Worm (Caenorhabditis elegans) whole organism, L4 larva: ENCODE data around the gene F01D5.3.

ENCODE experiments used
- F44E2.7 ChIP-seq: fragments of 200-800 bp; sonication (Bioruptor generic); IDR thresholded peaks from 2 replicates; pipeline ENCODE4 v2.1.2; 2022; ENCODE audit warnings: missing genetic modification characterization, missing compliant biosample characterization
- F49E8.2 ChIP-seq: sonication (generic microtip); optimal IDR thresholded peaks from 2 replicates; lab custom pipeline; 2016; ENCODE audit warnings: missing compliant biosample characterization, mild to moderate bottlenecking, missing genetic modification characterization, borderline replicate concordance
- R02D3.7 ChIP-seq: fragments of 150-350 bp; sonication (generic microtip); optimal IDR thresholded peaks from 3 replicates; lab custom pipeline; 2014; ENCODE audit warnings: missing biosample characterization, missing genetic modification characterization
- ZK337.2 ChIP-seq: fragments of 200-800 bp; sonication (Bioruptor generic); IDR thresholded peaks from 2 replicates; pipeline ENCODE4 v1.3.6; 2022; ENCODE audit warnings: missing genetic modification reagents, missing genetic modification characterization, missing compliant biosample characterization
- aha-1 ChIP-seq: fragments of 150-350 bp; peaks from one replicate; lab custom pipeline; 2014; ENCODE audit warnings: missing biosample characterization, missing genetic modification characterization
- aly-2 ChIP-seq: sonication (generic microtip); optimal IDR thresholded peaks from 2 replicates; lab custom pipeline; 2018; ENCODE audit warnings: missing biosample characterization, missing genetic modification characterization
- ceh-28 ChIP-seq: fragments of 150-350 bp; optimal IDR thresholded peaks from 2 replicates; lab custom pipeline; 2014; ENCODE audit warnings: missing biosample characterization, missing genetic modification reagents, missing genetic modification characterization
- ceh-44 ChIP-seq: fragments of 200-800 bp; sonication (Bioruptor generic); IDR thresholded peaks from 2 replicates; pipeline ENCODE4 v1.3.6; 2022; ENCODE audit warnings: missing genetic modification reagents, missing genetic modification characterization, missing compliant biosample characterization
- daf-16 ChIP-seq, 3 experiments: sonication (generic microtip); optimal IDR thresholded peaks; 2 replicates each; lab custom pipeline; 2016 to 2017; ENCODE audit warnings: missing genetic modification characterization in 3 of 3, missing genetic modification reagents in 3 of 3, mild to moderate bottlenecking in 2 of 3, missing compliant biosample characterization in 2 of 3, missing biosample characterization in 1 of 3, moderate library complexity in 1 of 3
- daf-8 ChIP-seq: fragments of 200-800 bp; sonication (Bioruptor generic); IDR thresholded peaks from 2 replicates; pipeline ENCODE4 v1.3.6; 2022; ENCODE audit warnings: missing genetic modification characterization, missing compliant biosample characterization
- dmd-6 ChIP-seq: fragments of 200-800 bp; sonication (Bioruptor generic); IDR thresholded peaks from 2 replicates; pipeline ENCODE4 v1.3.6; 2022; ENCODE audit warnings: missing genetic modification reagents, missing genetic modification characterization, missing compliant biosample characterization
- dmd-9 ChIP-seq: fragments of 200-800 bp; sonication (Bioruptor generic); IDR thresholded peaks from 2 replicates; pipeline ENCODE4 v1.3.6; 2022; ENCODE audit warnings: missing genetic modification reagents, missing genetic modification characterization, missing compliant biosample characterization
- dve-1 ChIP-seq: sonication (generic microtip); optimal IDR thresholded peaks from 2 replicates; lab custom pipeline; 2017; ENCODE audit warnings: antibody characterized with exemption, mild to moderate bottlenecking, missing genetic modification characterization, missing compliant biosample characterization; ENCODE audit not compliant: insufficient read depth
- egl-43 ChIP-seq: fragments of 200-800 bp; sonication (Bioruptor generic); IDR thresholded peaks from 2 replicates; pipeline ENCODE4 v1.3.6; 2022; ENCODE audit warnings: missing genetic modification reagents, missing genetic modification characterization, missing compliant biosample characterization
- hlh-11 ChIP-seq: fragments of 200-800 bp; sonication (Bioruptor generic); optimal IDR thresholded peaks from 2 replicates; lab custom pipeline; 2018; ENCODE audit warnings: mild to moderate bottlenecking, missing genetic modification characterization, missing compliant biosample characterization
- hlh-30 ChIP-seq: sonication (generic microtip); optimal IDR thresholded peaks from 2 replicates; lab custom pipeline; 2017; ENCODE audit warnings: antibody characterized with exemption, mild to moderate bottlenecking, missing genetic modification characterization, missing compliant biosample characterization; ENCODE audit not compliant: insufficient read depth
- jun-1 ChIP-seq: fragments of 150-350 bp; optimal IDR thresholded peaks from 2 replicates; lab custom pipeline; 2014; ENCODE audit warnings: missing biosample characterization, missing genetic modification reagents, missing genetic modification characterization
- lin-1 ChIP-seq: fragments of 200-800 bp; sonication (Bioruptor generic); IDR thresholded peaks from 2 replicates; pipeline ENCODE4 v1.3.6; 2022; ENCODE audit warnings: missing genetic modification reagents, missing genetic modification characterization, missing compliant biosample characterization
- lin-13 ChIP-seq: fragments of 150-350 bp; optimal IDR thresholded peaks from 2 replicates; lab custom pipeline; 2014; ENCODE audit warnings: missing biosample characterization, missing genetic modification reagents, missing genetic modification characterization
- lin-38 ChIP-seq: fragments of 200-800 bp; sonication (Bioruptor generic); IDR thresholded peaks from 2 replicates; pipeline ENCODE4 v1.3.6; 2022; ENCODE audit warnings: missing genetic modification reagents, missing genetic modification characterization, missing compliant biosample characterization
- lin-39 ChIP-seq: fragments of 150-350 bp; optimal IDR thresholded peaks from 2 replicates; lab custom pipeline; 2014; ENCODE audit warnings: missing biosample characterization, missing genetic modification reagents, missing genetic modification characterization
- madf-9 ChIP-seq: fragments of 200-800 bp; sonication (Bioruptor generic); conservative IDR thresholded peaks from 2 replicates; pipeline ENCODE4 v1.3.6; 2022; ENCODE audit warnings: missing genetic modification reagents, missing genetic modification characterization, missing compliant biosample characterization
- mdt-29 ChIP-seq: fragments of 200-800 bp; sonication (Bioruptor generic); IDR thresholded peaks from 2 replicates; pipeline ENCODE4 v1.3.6; 2022; ENCODE audit warnings: missing genetic modification reagents, missing genetic modification characterization, missing compliant biosample characterization
- mes-2 ChIP-seq: sonication (generic microtip); optimal IDR thresholded peaks from 2 replicates; lab custom pipeline; 2016; ENCODE audit warnings: missing genotype, mild to moderate bottlenecking, missing genetic modification characterization, missing compliant biosample characterization; ENCODE audit not compliant: poor library complexity, severe bottlenecking
- mxl-3 ChIP-seq: fragments of 200-800 bp; sonication (Bioruptor generic); optimal IDR thresholded peaks from 2 replicates; lab custom pipeline; 2018; ENCODE audit warnings: mild to moderate bottlenecking, missing genetic modification characterization, missing compliant biosample characterization
- nhr-11 ChIP-seq: fragments of 150-350 bp; optimal IDR thresholded peaks from 2 replicates; lab custom pipeline; 2014; ENCODE audit warnings: missing biosample characterization, missing genetic modification characterization
- nhr-28 ChIP-seq: fragments of 150-350 bp; optimal IDR thresholded peaks from 2 replicates; lab custom pipeline; 2014; ENCODE audit warnings: missing biosample characterization, missing genetic modification characterization
- nhr-42 ChIP-seq: fragments of 200-800 bp; sonication (Bioruptor generic); IDR thresholded peaks from 2 replicates; pipeline ENCODE4 v1.3.6; 2022; ENCODE audit warnings: missing genetic modification characterization, missing compliant biosample characterization
- nhr-48 ChIP-seq: sonication (generic microtip); optimal IDR thresholded peaks from 2 replicates; lab custom pipeline; 2016; ENCODE audit warnings: mild to moderate bottlenecking, missing genetic modification characterization, missing compliant biosample characterization
- nhr-6 ChIP-seq: fragments of 150-350 bp; optimal IDR thresholded peaks from 2 replicates; lab custom pipeline; 2014; ENCODE audit warnings: missing biosample characterization, missing genetic modification characterization
- pha-4 ChIP-seq, 2 experiments: fragments of 150-350 bp in 1 of 2; fragments of 200-800 bp in 1 of 2; sonication (Bioruptor generic) in 1 of 2; IDR thresholded peaks in 1 of 2; optimal IDR thresholded peaks in 1 of 2; 2 replicates each; pipeline versions ENCODE4 v1.3.6 to Lab custom; 2014 to 2022; ENCODE audit warnings: missing genetic modification characterization in 2 of 2, missing genetic modification reagents in 2 of 2, missing biosample characterization in 1 of 2, missing compliant biosample characterization in 1 of 2
- php-3 ChIP-seq: fragments of 200-800 bp; sonication (Bioruptor generic); IDR thresholded peaks from 2 replicates; pipeline ENCODE4 v1.3.6; 2022; ENCODE audit warnings: missing genetic modification reagents, missing genetic modification characterization, missing compliant biosample characterization
- pqm-1 ChIP-seq: sonication (generic microtip); optimal IDR thresholded peaks from 2 replicates; lab custom pipeline; 2017; ENCODE audit warnings: missing biosample characterization, missing genetic modification characterization
- rbr-2 ChIP-seq: sonication (generic microtip); optimal IDR thresholded peaks from 2 replicates; lab custom pipeline; 2016; ENCODE audit warnings: missing genotype, missing genetic modification characterization, missing compliant biosample characterization
- sdz-12 ChIP-seq: fragments of 200-800 bp; sonication (Bioruptor generic); optimal IDR thresholded peaks from 2 replicates; lab custom pipeline; 2018; ENCODE audit warnings: mild to moderate bottlenecking, missing genetic modification characterization, missing compliant biosample characterization
- set-16 ChIP-seq: fragments of 200-800 bp; sonication (Bioruptor generic); IDR thresholded peaks from 2 replicates; pipeline ENCODE4 v1.3.6; 2022; ENCODE audit warnings: missing genetic modification reagents, missing genetic modification characterization, missing compliant biosample characterization
- tag-97 ChIP-seq: fragments of 200-800 bp; sonication (Bioruptor generic); IDR thresholded peaks from 2 replicates; pipeline ENCODE4 v1.3.6; 2022; ENCODE audit warnings: missing genetic modification characterization, missing compliant biosample characterization
- tra-1 ChIP-seq: fragments of 200-800 bp; sonication (Bioruptor generic); IDR thresholded peaks from 2 replicates; pipeline ENCODE4 v1.3.6; 2022; ENCODE audit warnings: missing genetic modification reagents, missing genetic modification characterization, missing compliant biosample characterization
- unc-39 ChIP-seq: sonication (generic microtip); optimal IDR thresholded peaks from 2 replicates; lab custom pipeline; 2017; ENCODE audit warnings: missing biosample characterization, missing genetic modification characterization
- zfp-3 ChIP-seq: fragments of 200-800 bp; sonication (Bioruptor generic); conservative IDR thresholded peaks from 2 replicates; pipeline ENCODE4 v1.3.6; 2022; ENCODE audit warnings: missing genetic modification reagents, missing genetic modification characterization, missing compliant biosample characterization

The F01D5.3 gene

DNA sequence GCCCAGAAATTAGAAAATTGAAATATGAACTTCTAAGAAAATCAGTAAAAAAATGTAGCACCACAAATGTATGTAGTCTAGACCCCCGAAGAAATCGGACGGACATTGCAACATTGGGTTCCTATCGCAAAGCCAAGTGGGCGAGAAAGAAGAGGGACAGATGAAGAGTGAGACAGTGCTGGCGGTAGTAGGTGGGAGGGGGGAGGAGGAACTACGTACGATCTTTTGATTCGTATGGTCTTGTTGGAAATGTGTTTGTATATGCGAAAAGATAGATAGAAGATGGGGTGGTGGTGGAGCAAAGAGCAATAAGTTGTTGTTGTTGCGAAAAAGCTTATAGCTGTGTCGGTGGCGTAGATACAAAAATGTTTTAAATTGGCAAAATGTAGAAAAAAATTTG is 38.4 kb upstream of the F01D5.3 start:
- TF ChIP-seq F44E2.7 (GFP tag; lab: Robert Waterston, UW) (no peak), R02D3.7 (tag; lab: Kevin White, UChicago) (no peak), ceh-44 (GFP tag; lab: Robert Waterston, UW) (no peak), nhr-42 (GFP tag; lab: Robert Waterston, UW) (0 out of 2 replicates have a peak, but pooled peaks have one; percentile 26), sdz-12 (GFP tag; lab: Kevin White, UChicago) (no peak), nhr-28 (tag; lab: Kevin White, UChicago) (peak; percentile 54), ZK337.2 (no peak), pha-4 (GFP tag; IDR thresholded peaks at IDR 0.05; lab: Robert Waterston, UW) (no peak), pha-4 (tag; optimal IDR thresholded peaks at IDR 0.05; lab: Kevin White, UChicago) (no peak), aha-1 (tag; lab: Kevin White, UChicago) (peak; percentile 82), set-16 (GFP tag; lab: Robert Waterston, UW) (peak; percentile 16; the same call in 1 of the 2 replicates), lin-39 (no peak), lin-13 (GFP tag; lab: Kevin White, UChicago) (no peak), lin-1 (GFP tag; lab: Robert Waterston, UW) (no peak), tag-97 (GFP tag; lab: Robert Waterston, UW) (no peak), nhr-48 (tag; lab: Kevin White, UChicago) (no peak), daf-16 (GFP tag; optimal IDR thresholded peaks at IDR 0.05; lab: Kevin White, UChicago) (no peak), daf-16 (tag; optimal IDR thresholded peaks at IDR 0.05; lab: Kevin White, UChicago) (peak; percentile 62), zfp-3 (GFP tag; lab: Robert Waterston, UW) (no peak), php-3 (GFP tag; lab: Robert Waterston, UW) (no peak), ceh-28 (tag; lab: Kevin White, UChicago) (no peak), tra-1 (0 out of 2 replicates have a peak, but pooled peaks have one; percentile 10), daf-8 (GFP tag; lab: Robert Waterston, UW) (no peak), hlh-11 (tag; lab: Kevin White, UChicago) (peak; percentile 8), madf-9 (GFP tag; lab: Robert Waterston, UW) (0 out of 2 replicates have a peak, but pooled peaks have one; percentile 12), dmd-9 (GFP tag; lab: Robert Waterston, UW) (no peak), mxl-3 (peak; percentile 12), nhr-6 (tag; lab: Kevin White, UChicago) (no peak), unc-39 (tag; lab: Kevin White, UChicago) (no peak), dve-1 (no peak), pqm-1 (tag; lab: Kevin White, UChicago) (peak; percentile 20), aly-2 (tag; lab: Kevin White, UChicago) (no peak), egl-43 (0 out of 2 replicates have a peak, but pooled peaks have one; percentile 21), lin-38 (GFP tag; lab: Robert Waterston, UW) (0 out of 2 replicates have a peak, but pooled peaks have one; percentile 15), nhr-11 (tag; lab: Kevin White, UChicago) (no peak), rbr-2 (no peak), jun-1 (tag; lab: Kevin White, UChicago) (no peak), mdt-29 (GFP tag; lab: Robert Waterston, UW) (no peak), hlh-30 (tag; lab: Kevin White, UChicago) (no peak), dmd-6 (GFP tag; lab: Robert Waterston, UW) (peak; percentile 27; the same call in 1 of the 2 replicates), mes-2 (tag; lab: Kevin White, UChicago) (no peak), F49E8.2 (no peak)
